Fruit fly (Drosophila melanogaster) whole organism, prepupa: ENCODE measurements around the gene CG18598.
A peak's percentile ranks its signal among the peaks of the same experiment; 100 is the strongest.

Experiments
- CG10631 ChIP-seq: fragments of 200-800 bp; sonication (Bioruptor generic); optimal IDR thresholded peaks from 2 replicates; lab custom pipeline; 2016; ENCODE audit warnings: missing biosample characterization, missing genetic modification characterization
- CG10669 ChIP-seq: fragments of 200-800 bp; sonication (Bioruptor generic); optimal IDR thresholded peaks from 3 replicates; lab custom pipeline; 2018; ENCODE audit warnings: missing biosample characterization, mild to moderate bottlenecking, missing genetic modification characterization, moderate library complexity
- CG11762 ChIP-seq: fragments of 200-800 bp; sonication (Bioruptor generic); optimal IDR thresholded peaks from 3 replicates; lab custom pipeline; 2016; ENCODE audit warnings: missing biosample characterization, missing genetic modification characterization; ENCODE audit not compliant: insufficient read depth
- CG11902 ChIP-seq: fragments of 200-800 bp; sonication (Bioruptor generic); optimal IDR thresholded peaks from 3 replicates; lab custom pipeline; 2016; ENCODE audit warnings: missing biosample characterization, missing genetic modification characterization
- CG15336 ChIP-seq: fragments of 200-800 bp; sonication (Bioruptor generic); IDR thresholded peaks from 2 replicates; pipeline ENCODE4 v1.3.6; 2022; ENCODE audit warnings: missing biosample characterization, missing genetic modification characterization
- CG1621 ChIP-seq: fragments of 200-800 bp; sonication (Bioruptor generic); optimal IDR thresholded peaks from 3 replicates; lab custom pipeline; 2018; ENCODE audit warnings: missing biosample characterization, mild to moderate bottlenecking, missing genetic modification characterization
- CG3032 ChIP-seq: fragments of 200-800 bp; optimal IDR thresholded peaks from 2 replicates; lab custom pipeline; 2019; ENCODE audit warnings: missing biosample characterization, mild to moderate bottlenecking, missing genetic modification characterization, moderate library complexity
- CG31627 ChIP-seq: fragments of 200-800 bp; sonication (Bioruptor generic); optimal IDR thresholded peaks from 3 replicates; lab custom pipeline; 2016; ENCODE audit warnings: missing biosample characterization, missing genetic modification characterization
- CG32006 ChIP-seq: fragments of 200-800 bp; sonication (Bioruptor generic); optimal IDR thresholded peaks from 3 replicates; lab custom pipeline; 2017; ENCODE audit warnings: missing biosample characterization, mild to moderate bottlenecking, missing genetic modification characterization
- CG4318 ChIP-seq: fragments of 200-800 bp; sonication (Bioruptor generic); optimal IDR thresholded peaks from 3 replicates; lab custom pipeline; 2017; ENCODE audit warnings: missing biosample characterization, mild to moderate bottlenecking, missing genetic modification characterization
- CG6792 ChIP-seq: fragments of 200-800 bp; sonication (Bioruptor generic); optimal IDR thresholded peaks from 3 replicates; lab custom pipeline; 2016; ENCODE audit warnings: missing biosample characterization, missing genetic modification characterization
- CG6854 ChIP-seq: fragments of 200-800 bp; sonication (Bioruptor generic); optimal IDR thresholded peaks from 2 replicates; lab custom pipeline; 2017; ENCODE audit warnings: missing biosample characterization, mild to moderate bottlenecking, missing genetic modification characterization
- CG8119 ChIP-seq: fragments of 200-800 bp; sonication (Bioruptor generic); IDR thresholded peaks from 3 replicates; pipeline ENCODE4 v1.3.6; 2022; ENCODE audit warnings: missing biosample characterization, missing genetic modification characterization
- CG8319 ChIP-seq: fragments of 200-800 bp; sonication (Bioruptor generic); optimal IDR thresholded peaks from 3 replicates; lab custom pipeline; 2016; ENCODE audit warnings: missing biosample characterization, missing genetic modification characterization
- CG8632 ChIP-seq: fragments of 200-800 bp; sonication (Bioruptor generic); optimal IDR thresholded peaks from 3 replicates; lab custom pipeline; 2016; ENCODE audit warnings: missing biosample characterization, missing genetic modification characterization
- CG9139 ChIP-seq: fragments of 200-800 bp; sonication (Bioruptor generic); optimal IDR thresholded peaks from 3 replicates; lab custom pipeline; 2017; ENCODE audit warnings: missing biosample characterization, mild to moderate bottlenecking, missing genetic modification characterization
- Eip78C ChIP-seq: fragments of 200-800 bp; sonication (Bioruptor generic); peaks from one replicate; lab custom pipeline; 2016; ENCODE audit warnings: missing biosample characterization, missing genetic modification characterization
- Eip93F ChIP-seq: fragments of 200-800 bp; sonication (Bioruptor generic); optimal IDR thresholded peaks from 2 replicates; lab custom pipeline; 2016; ENCODE audit warnings: missing biosample characterization, mild to moderate bottlenecking, missing genetic modification characterization
- Ets96B ChIP-seq: fragments of 200-800 bp; optimal IDR thresholded peaks from 2 replicates; lab custom pipeline; 2019; ENCODE audit warnings: missing biosample characterization, mild to moderate bottlenecking, missing genetic modification characterization, moderate library complexity
- Hr39 ChIP-seq: fragments of 200-800 bp; sonication (Bioruptor generic); optimal IDR thresholded peaks from 2 replicates; lab custom pipeline; 2016; ENCODE audit warnings: missing biosample characterization, missing genetic modification characterization
- Lpt ChIP-seq: fragments of 200-800 bp; sonication (Bioruptor generic); optimal IDR thresholded peaks from 3 replicates; lab custom pipeline; 2016; ENCODE audit warnings: missing biosample characterization, missing genetic modification characterization
- Met ChIP-seq: fragments of 200-800 bp; sonication (Bioruptor generic); optimal IDR thresholded peaks from 3 replicates; lab custom pipeline; 2016; ENCODE audit warnings: missing biosample characterization, missing genetic modification characterization
- Smox ChIP-seq: fragments of 200-800 bp; sonication (Bioruptor generic); optimal IDR thresholded peaks from 3 replicates; lab custom pipeline; 2016; ENCODE audit warnings: missing biosample characterization, missing genetic modification characterization
- Sox14 ChIP-seq: fragments of 200-800 bp; sonication (Bioruptor generic); optimal IDR thresholded peaks from 3 replicates; lab custom pipeline; 2016; ENCODE audit warnings: missing biosample characterization, missing genetic modification characterization
- achi ChIP-seq: fragments of 200-800 bp; sonication (Bioruptor generic); optimal IDR thresholded peaks from 3 replicates; lab custom pipeline; 2016; ENCODE audit warnings: missing biosample characterization, missing genetic modification characterization
- cyc ChIP-seq: fragments of 200-800 bp; sonication (Bioruptor generic); optimal IDR thresholded peaks from 3 replicates; lab custom pipeline; 2016; ENCODE audit warnings: missing biosample characterization, missing genetic modification characterization
- dsx ChIP-seq: fragments of 200-800 bp; optimal IDR thresholded peaks from 3 replicates; lab custom pipeline; 2019; ENCODE audit warnings: missing biosample characterization, mild to moderate bottlenecking, missing genetic modification characterization, moderate library complexity; ENCODE audit not compliant: poor library complexity, severe bottlenecking
- eg ChIP-seq: fragments of 200-800 bp; sonication (Bioruptor generic); IDR thresholded peaks from 3 replicates; pipeline ENCODE4 v1.3.6; 2022; ENCODE audit warnings: missing biosample characterization, missing genetic modification characterization
- esn ChIP-seq: fragments of 200-800 bp; sonication (Bioruptor generic); optimal IDR thresholded peaks from 2 replicates; lab custom pipeline; 2016; ENCODE audit warnings: missing biosample characterization, mild to moderate bottlenecking, missing genetic modification characterization, moderate library complexity
- fkh ChIP-seq: fragments of 200-800 bp; sonication (Bioruptor generic); optimal IDR thresholded peaks from 3 replicates; lab custom pipeline; 2017; ENCODE audit warnings: missing biosample characterization, mild to moderate bottlenecking, missing genetic modification characterization, moderate library complexity
- lz ChIP-seq: fragments of 200-800 bp; sonication (Bioruptor generic); optimal IDR thresholded peaks from 3 replicates; lab custom pipeline; 2016; ENCODE audit warnings: missing biosample characterization, missing genetic modification characterization
- salr ChIP-seq, 2 experiments: fragments of 200-800 bp; sonication (Bioruptor generic); optimal IDR thresholded peaks; 3 replicates each; lab custom pipeline; 2016 to 2018; ENCODE audit warnings: missing biosample characterization in 2 of 2, missing genetic modification characterization in 2 of 2, mild to moderate bottlenecking in 1 of 2
- ss ChIP-seq, 2 experiments: fragments of 200-800 bp; sonication (Bioruptor generic); optimal IDR thresholded peaks; 2 replicates in 1 of 2; 3 replicates in 1 of 2; lab custom pipeline; 2017 to 2018; ENCODE audit warnings: mild to moderate bottlenecking in 2 of 2, missing biosample characterization in 2 of 2, missing genetic modification characterization in 2 of 2, moderate library complexity in 1 of 2
- svp ChIP-seq: fragments of 200-800 bp; sonication (Bioruptor generic); peaks from one replicate; lab custom pipeline; 2016; ENCODE audit warnings: missing biosample characterization, missing genetic modification characterization
- topi ChIP-seq: fragments of 200-800 bp; sonication (Bioruptor generic); optimal IDR thresholded peaks from 3 replicates; lab custom pipeline; 2016; ENCODE audit warnings: missing biosample characterization, missing genetic modification characterization
- vri ChIP-seq: fragments of 200-800 bp; sonication (Bioruptor generic); optimal IDR thresholded peaks from 3 replicates; lab custom pipeline; 2016; ENCODE audit warnings: missing biosample characterization, mild to moderate bottlenecking, missing genetic modification characterization

Gene CG18598

DNA sequence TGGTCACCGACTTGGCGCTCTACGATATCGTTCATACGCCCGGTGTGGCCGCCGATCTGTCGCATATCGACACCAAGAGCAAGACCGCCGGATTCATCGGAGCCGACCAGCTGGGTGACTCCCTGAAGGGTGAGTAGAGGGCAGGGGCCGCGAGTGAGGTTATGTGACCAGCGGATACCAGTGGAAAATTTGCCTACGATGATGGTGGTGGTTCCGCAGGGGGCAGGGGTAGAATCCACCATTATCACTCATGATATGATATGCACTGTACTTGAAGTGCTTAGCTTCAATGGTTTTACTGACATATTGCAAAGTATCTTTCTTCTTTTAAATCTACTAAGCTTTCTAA is 24.1 kb upstream of the CG18598 start:
- no peak for TF ChIP-seq Met (GFP tag; lab: Kevin White, UChicago)
- no peak for TF ChIP-seq topi (GFP tag; lab: Kevin White, UChicago)
- TF ChIP-seq CG10631 (GFP tag; lab: Kevin White, UChicago) = no peak
- no peak for TF ChIP-seq CG9139 (GFP tag; lab: Kevin White, UChicago)
- TF ChIP-seq Eip93F (GFP tag; lab: Kevin White, UChicago) = no peak
- no peak for TF ChIP-seq CG4318 (GFP tag; lab: Kevin White, UChicago)
- no peak for TF ChIP-seq ss (GFP tag; optimal IDR thresholded peaks at IDR 0.05; lab: Kevin White, UChicago)
- TF ChIP-seq fkh (GFP tag; lab: Kevin White, UChicago) = no peak
- no peak for TF ChIP-seq CG10669 (GFP tag; lab: Kevin White, UChicago)
- no peak for TF ChIP-seq CG1621 (tag; lab: Kevin White, UChicago)
- no peak for TF ChIP-seq eg
- no peak for TF ChIP-seq CG8119 (GFP tag; lab: Robert Waterston, UW)
- no peak for TF ChIP-seq CG6792 (GFP tag; lab: Kevin White, UChicago)
- TF ChIP-seq salr (GFP tag; optimal IDR thresholded peaks at IDR 0.05; lab: Kevin White, UChicago) = no peak
- no peak for TF ChIP-seq CG15336 (GFP tag; lab: Robert Waterston, UW)
- TF ChIP-seq Ets96B (tag; lab: Kevin White, UChicago) = no peak
- TF ChIP-seq CG3032 (tag; lab: Kevin White, UChicago) = no peak
- TF ChIP-seq CG8632 (GFP tag; lab: Kevin White, UChicago) = no peak
- no peak for TF ChIP-seq CG6854 (GFP tag; lab: Kevin White, UChicago)
- TF ChIP-seq, all 60 proteins: peak for 0

- TF ChIP-seq vri (GFP tag; lab: Kevin White, UChicago) (peak; percentile 49), CG32006 (GFP tag; lab: Kevin White, UChicago) (no peak), dsx (GFP tag; lab: Kevin White, UChicago) (no peak), CG11762 (GFP tag; lab: Kevin White, UChicago) (no peak), CG10631 (GFP tag; lab: Kevin White, UChicago) (no peak), svp (peak; percentile 95), cyc (GFP tag; lab: Kevin White, UChicago) (no peak), esn (GFP tag; lab: Kevin White, UChicago) (no peak), fkh (GFP tag; lab: Kevin White, UChicago) (no peak), Hr39 (no peak)
Observed at dm6 chr3R:18227385-18227784, 23.5 kb upstream of the CG18598 start.

DNA sequence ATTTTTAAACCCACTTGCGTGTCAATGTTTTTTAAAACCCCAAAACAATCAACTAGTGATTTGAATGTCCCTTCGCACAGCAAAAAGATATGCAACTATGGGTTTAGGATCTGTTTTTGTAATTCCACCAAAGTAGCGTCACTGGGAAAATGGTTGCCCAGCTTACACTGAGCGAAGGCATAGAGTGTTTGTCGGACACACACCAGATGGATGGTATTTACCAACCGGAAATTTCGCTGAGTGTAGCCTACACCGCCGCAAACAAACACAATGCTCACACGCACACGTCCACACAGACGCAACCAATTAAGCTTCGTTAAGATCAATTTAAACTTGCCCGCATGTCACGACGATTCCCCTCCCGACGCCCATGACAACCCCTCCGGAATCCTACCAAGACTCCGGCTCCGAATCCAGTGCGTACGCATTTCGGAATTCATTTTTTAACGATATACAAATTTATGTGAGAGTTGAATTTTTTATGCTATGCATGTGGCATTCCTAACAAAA is 22.1 kb upstream of the CG18598 start:
- TF ChIP-seq achi (GFP tag; lab: Kevin White, UChicago) (no peak), lz (GFP tag; lab: Kevin White, UChicago) (no peak), Eip78C (GFP tag; lab: Kevin White, UChicago) (peak; percentile 66), svp (peak; percentile 44), Lpt (GFP tag; lab: Kevin White, UChicago) (no peak)
- TF ChIP-seq, all 60 proteins: peak for 2

DNA sequence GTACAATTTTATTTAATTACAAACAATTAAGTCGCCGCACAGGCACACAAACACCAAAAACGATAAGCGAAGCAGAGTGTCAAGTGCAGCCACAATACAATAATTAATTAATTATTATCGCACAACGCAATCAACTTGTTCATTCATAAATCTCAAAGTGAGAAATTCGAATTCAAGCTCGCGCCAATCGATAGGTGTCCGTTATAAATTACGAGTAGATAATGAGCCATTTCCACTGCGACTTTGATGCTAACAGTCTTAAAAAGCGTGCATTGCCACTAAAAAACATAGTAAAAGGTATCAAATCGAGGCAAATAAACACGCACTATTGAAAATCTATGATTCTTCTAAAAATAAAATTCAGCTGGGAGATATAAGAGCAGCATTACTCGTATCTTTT is 20.7 kb upstream of the CG18598 start:
- TF ChIP-seq CG31627 (GFP tag; lab: Kevin White, UChicago) (no peak), svp (peak; percentile 72)

- TF ChIP-seq Eip78C (GFP tag; lab: Kevin White, UChicago) (no peak), Smox (GFP tag; lab: Kevin White, UChicago) (no peak), CG6854 (GFP tag; lab: Kevin White, UChicago) (no peak), CG11762 (GFP tag; lab: Kevin White, UChicago) (no peak), CG6792 (GFP tag; lab: Kevin White, UChicago) (no peak), ss (GFP tag; optimal IDR thresholded peaks at IDR 0.05; lab: Kevin White, UChicago) (no peak), Sox14 (GFP tag; lab: Kevin White, UChicago) (no peak), CG11902 (GFP tag; lab: Kevin White, UChicago) (no peak), CG10631 (GFP tag; lab: Kevin White, UChicago) (no peak), CG8319 (GFP tag; lab: Kevin White, UChicago) (no peak), topi (GFP tag; lab: Kevin White, UChicago) (no peak)
Observed at dm6 chr3R:18232187-18232586, 18.7 kb upstream of the CG18598 start.
